Worm (Caenorhabditis elegans): ENCODE data around the gene Y41C4A.8.

Gene Y41C4A.8

ce11 chrIII:11732943-11733342 lies 24.3 kb upstream of the Y41C4A.8 start:
- TF ChIP-seq hmbx-1 (tag; optimal IDR thresholded peaks at IDR 0.05) (no peak), ceh-36 (tag; optimal IDR thresholded peaks at IDR 0.05) (no peak), B0310.2 (tag; optimal IDR thresholded peaks at IDR 0.05) (no peak), scrt-1 (GFP tag; IDR thresholded peaks at IDR 0.05) (no peak), tbx-11 (GFP tag; IDR thresholded peaks at IDR 0.05) (no peak), flt-1 (GFP tag; IDR thresholded peaks at IDR 0.05) (no peak), aly-1 (tag; optimal IDR thresholded peaks at IDR 0.05) (no peak), tra-4 (tag; optimal IDR thresholded peaks at IDR 0.05) (no peak), hnd-1 (tag; optimal IDR thresholded peaks at IDR 0.05) (no peak), ceh-13 (GFP tag; optimal IDR thresholded peaks at IDR 0.05) (no peak), sea-1 (GFP tag; conservative IDR thresholded peaks at IDR 0.05) (no peak), tbx-37 (GFP tag; conservative IDR thresholded peaks at IDR 0.05) (no peak), ama-1 (optimal IDR thresholded peaks at IDR 0.05) (no peak)

- no peak for TF ChIP-seq ceh-13 (GFP tag; optimal IDR thresholded peaks at IDR 0.05)
These were observed 23.4 kb upstream of the Y41C4A.8 start, which contains the start of gene Y41C4A.21 for ce11 chrIII:11732056-11732455. Gene Y41C4A.21 (plus strand): TSS chrIII:11732356.

- TF ChIP-seq scrt-1 (GFP tag; IDR thresholded peaks at IDR 0.05): no peak
- no peak for TF ChIP-seq tbx-37 (GFP tag; conservative IDR thresholded peaks at IDR 0.05)
- no peak for TF ChIP-seq ceh-13 (GFP tag; optimal IDR thresholded peaks at IDR 0.05)
- TF ChIP-seq ets-7 (tag; optimal IDR thresholded peaks at IDR 0.05): no peak
- TF ChIP-seq ama-1 (optimal IDR thresholded peaks at IDR 0.05): no peak
- TF ChIP-seq hmbx-1 (tag; optimal IDR thresholded peaks at IDR 0.05): no peak
- TF ChIP-seq aly-1 (tag; optimal IDR thresholded peaks at IDR 0.05): no peak
- TF ChIP-seq sea-1 (GFP tag; conservative IDR thresholded peaks at IDR 0.05): no peak
- TF ChIP-seq flt-1 (GFP tag; IDR thresholded peaks at IDR 0.05): no peak
- no peak for TF ChIP-seq tra-4 (tag; optimal IDR thresholded peaks at IDR 0.05)
- no peak for TF ChIP-seq B0310.2 (tag; optimal IDR thresholded peaks at IDR 0.05)
- TF ChIP-seq tbx-11 (GFP tag; IDR thresholded peaks at IDR 0.05): no peak
- TF ChIP-seq hnd-1 (tag; optimal IDR thresholded peaks at IDR 0.05): no peak
- no peak for TF ChIP-seq F13C5.2 (tag; optimal IDR thresholded peaks at IDR 0.05)
These were observed 22.9 kb upstream of the Y41C4A.8 start for ce11 chrIII:11731491-11731890.

DNA sequence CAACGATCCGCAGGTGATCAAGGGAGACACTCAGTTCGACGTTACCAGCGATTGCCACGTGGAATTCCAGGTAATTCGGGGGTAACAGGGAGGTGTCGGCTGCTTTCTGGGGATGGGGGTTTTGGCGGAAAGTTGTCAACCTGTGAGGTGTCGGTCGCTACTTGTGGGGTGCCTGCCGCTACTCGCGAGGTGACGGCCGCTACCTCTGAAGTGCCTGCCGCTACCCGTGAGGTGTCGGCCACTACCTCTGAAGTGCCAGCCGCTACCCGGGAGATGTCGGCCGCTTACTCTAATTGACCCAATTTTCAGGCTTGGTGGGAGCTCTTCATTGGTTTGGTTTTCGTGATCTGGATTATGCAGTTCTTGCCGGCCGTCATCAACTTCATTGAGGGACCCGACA lies 22.2 kb upstream of the Y41C4A.8 start:
- TF ChIP-seq F13C5.2 (tag; optimal IDR thresholded peaks at IDR 0.05) (no peak), hmbx-1 (tag; optimal IDR thresholded peaks at IDR 0.05) (no peak), flt-1 (GFP tag; IDR thresholded peaks at IDR 0.05) (no peak)

- TF ChIP-seq scrt-1 (GFP tag; IDR thresholded peaks at IDR 0.05) (no peak), ceh-13 (GFP tag; optimal IDR thresholded peaks at IDR 0.05) (no peak), sea-1 (GFP tag; conservative IDR thresholded peaks at IDR 0.05) (no peak), hmbx-1 (tag; optimal IDR thresholded peaks at IDR 0.05) (no peak), ets-7 (tag; optimal IDR thresholded peaks at IDR 0.05) (no peak)
These were observed 21.7 kb upstream of the Y41C4A.8 start, which contains the start of gene Y41C4A.18 for ce11 chrIII:11730312-11730711. Gene Y41C4A.18 (plus strand): TSS chrIII:11730612.

ce11 chrIII:11727010-11727409 lies 18.4 kb upstream of the Y41C4A.8 start:
- TF ChIP-seq sea-1 (GFP tag; conservative IDR thresholded peaks at IDR 0.05): no peak

ce11 chrIII:11726590-11726989 lies 18.0 kb upstream of the Y41C4A.8 start, which contains the start of gene Y41C4A.12:
Gene Y41C4A.12 (minus strand): TSS chrIII:11726690.
- TF ChIP-seq pes-1 (GFP tag; IDR thresholded peaks at IDR 0.05) (no peak), tbx-37 (GFP tag; conservative IDR thresholded peaks at IDR 0.05) (no peak), tra-4 (tag; optimal IDR thresholded peaks at IDR 0.05) (no peak), flt-1 (GFP tag; IDR thresholded peaks at IDR 0.05) (no peak), tbx-11 (GFP tag; IDR thresholded peaks at IDR 0.05) (no peak), ets-7 (tag; optimal IDR thresholded peaks at IDR 0.05) (no peak), sea-1 (GFP tag; conservative IDR thresholded peaks at IDR 0.05) (no peak), ceh-13 (GFP tag; optimal IDR thresholded peaks at IDR 0.05) (no peak), ama-1 (optimal IDR thresholded peaks at IDR 0.05) (no peak), hmg-4 (GFP tag; optimal IDR thresholded peaks at IDR 0.05) (no peak), aly-1 (tag; optimal IDR thresholded peaks at IDR 0.05) (no peak), F13C5.2 (tag; optimal IDR thresholded peaks at IDR 0.05) (no peak), ceh-36 (tag; optimal IDR thresholded peaks at IDR 0.05) (no peak), scrt-1 (GFP tag; IDR thresholded peaks at IDR 0.05) (no peak), B0310.2 (tag; optimal IDR thresholded peaks at IDR 0.05) (no peak), hmbx-1 (tag; optimal IDR thresholded peaks at IDR 0.05) (no peak), hnd-1 (tag; optimal IDR thresholded peaks at IDR 0.05) (no peak)

ce11 chrIII:11721405-11721804 lies 12.8 kb upstream of the Y41C4A.8 start, which contains the start of gene Y41C4A.32:
Gene Y41C4A.32 (plus strand): TSS chrIII:11721706.
- no peak for TF ChIP-seq pes-1 (GFP tag; IDR thresholded peaks at IDR 0.05)

DNA sequence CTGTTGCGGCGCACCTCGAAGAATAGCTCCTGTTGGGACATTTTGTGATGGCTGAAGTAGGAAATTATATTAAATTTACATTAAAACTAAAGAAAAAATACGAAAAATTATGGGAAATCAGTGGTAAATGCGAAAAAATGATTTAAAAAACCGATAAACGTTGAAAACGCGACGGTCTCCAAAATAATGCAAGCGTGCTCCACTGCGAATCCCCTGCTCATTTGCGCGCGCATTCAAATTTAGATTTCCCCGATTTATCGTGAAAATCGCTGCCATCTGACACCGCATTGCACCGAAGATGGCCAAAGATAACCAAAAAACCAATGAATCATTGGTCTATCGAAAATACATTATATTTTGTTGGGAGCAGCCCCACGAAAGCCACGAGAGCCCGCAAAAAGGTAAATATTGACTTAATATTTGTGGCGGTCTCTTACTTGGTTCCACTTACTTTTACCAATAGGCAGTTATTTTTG lies 10.8 kb upstream of the Y41C4A.8 start, which contains the start of the genes elb-1 and Y41C4A.11:
elb-1 (minus strand) TSS at position 51 of the 476 bp plus-strand sequence.
Y41C4A.11 (plus strand) TSS at position 461 of the 476 bp plus-strand sequence.
- TF ChIP-seq B0310.2 (tag; optimal IDR thresholded peaks at IDR 0.05) (no peak), tbx-37 (GFP tag; conservative IDR thresholded peaks at IDR 0.05) (no peak), ceh-13 (GFP tag; optimal IDR thresholded peaks at IDR 0.05) (no peak), ets-7 (tag; optimal IDR thresholded peaks at IDR 0.05) (no peak), ceh-36 (tag; optimal IDR thresholded peaks at IDR 0.05) (no peak), hnd-1 (tag; optimal IDR thresholded peaks at IDR 0.05) (no peak), flt-1 (GFP tag; IDR thresholded peaks at IDR 0.05) (no peak), sea-1 (GFP tag; conservative IDR thresholded peaks at IDR 0.05) (no peak), F13C5.2 (tag; optimal IDR thresholded peaks at IDR 0.05) (no peak), aly-1 (tag; optimal IDR thresholded peaks at IDR 0.05) (no peak), tra-4 (tag; optimal IDR thresholded peaks at IDR 0.05) (no peak), ama-1 (optimal IDR thresholded peaks at IDR 0.05) (no peak), scrt-1 (GFP tag; IDR thresholded peaks at IDR 0.05) (no peak), hmg-4 (GFP tag; optimal IDR thresholded peaks at IDR 0.05) (no peak), tbx-11 (GFP tag; IDR thresholded peaks at IDR 0.05) (no peak)

Data from whole organism, early embryonic.